Fruit fly (Drosophila melanogaster): ENCODE data around the gene CG4537.

DNA sequence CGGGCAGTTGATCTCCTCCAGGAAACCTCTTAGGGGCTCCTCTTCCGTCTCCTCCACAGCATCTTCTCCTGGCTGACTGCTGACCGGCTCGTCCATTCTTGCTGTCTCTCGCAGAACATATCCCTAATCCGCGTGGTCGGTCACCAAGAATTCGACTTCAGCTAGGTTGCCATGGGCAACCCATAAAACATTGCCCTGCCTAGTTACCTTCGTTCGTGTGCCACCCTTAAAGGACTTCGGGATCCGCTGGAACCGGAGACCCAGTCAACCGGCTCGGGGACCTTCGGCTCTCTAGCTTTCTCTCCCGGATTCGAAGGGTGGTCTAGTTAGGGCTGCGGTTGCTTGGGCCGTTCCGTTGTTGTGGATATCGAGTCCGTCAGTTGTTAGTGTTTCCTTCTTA is 34.1 kb downstream of the CG4537 start, which contains the start of the genes TbCMF46 and CG42366:
- TF ChIP-seq CG32006 (GFP tag; optimal IDR thresholded peaks at IDR 0.05) (no peak), CG8119 (GFP tag; IDR thresholded peaks at IDR 0.05) (no peak), CG4318 (GFP tag; optimal IDR thresholded peaks at IDR 0.05) (no peak), Ets96B (tag; optimal IDR thresholded peaks at IDR 0.05) (no peak), Sox102F (GFP tag; optimal IDR thresholded peaks at IDR 0.05) (no peak), ss (GFP tag; optimal IDR thresholded peaks at IDR 0.05) (no peak), spab (GFP tag; optimal IDR thresholded peaks at IDR 0.05) (no peak), Sox15 (GFP tag; optimal IDR thresholded peaks at IDR 0.05) (no peak), salr (GFP tag; optimal IDR thresholded peaks at IDR 0.05) (no peak)
